Worm (Caenorhabditis elegans) whole organism, mixed stage, embryonic: Measurements from ENCODE around the gene ZK616.5.

Experiments
- M03D4.4 ChIP-seq: sonication (generic microtip); optimal IDR thresholded peaks from 2 replicates; lab custom pipeline; 2017; ENCODE audit warnings: mild to moderate bottlenecking, missing genetic modification characterization, missing compliant biosample characterization
- bed-3 ChIP-seq: fragments of 200-800 bp; sonication (Bioruptor generic); optimal IDR thresholded peaks from 3 replicates; lab custom pipeline; 2018; ENCODE audit warnings: mild to moderate bottlenecking, missing genetic modification characterization, moderate library complexity, missing compliant biosample characterization
- blmp-1 ChIP-seq: fragments of 150-350 bp; optimal IDR thresholded peaks from 2 replicates; lab custom pipeline; 2014; ENCODE audit warnings: missing biosample characterization, missing genetic modification characterization
- ceh-39 ChIP-seq: fragments of 150-350 bp; optimal IDR thresholded peaks from 2 replicates; lab custom pipeline; 2014; ENCODE audit warnings: missing biosample characterization, missing genetic modification characterization
- ceh-43 ChIP-seq: fragments of 200-800 bp; sonication (Bioruptor generic); optimal IDR thresholded peaks from 2 replicates; lab custom pipeline; 2018; ENCODE audit warnings: mild to moderate bottlenecking, missing genetic modification characterization, moderate library complexity, missing compliant biosample characterization
- ceh-83 ChIP-seq: fragments of 200-800 bp; sonication (Bioruptor generic); optimal IDR thresholded peaks from 2 replicates; lab custom pipeline; 2018; ENCODE audit warnings: mild to moderate bottlenecking, missing genetic modification characterization, missing compliant biosample characterization
- ces-1 ChIP-seq: fragments of 150-350 bp; optimal IDR thresholded peaks from 2 replicates; lab custom pipeline; 2014; ENCODE audit warnings: missing biosample characterization, missing genetic modification reagents, missing genetic modification characterization
- cnd-1 ChIP-seq: fragments of 200-800 bp; sonication (Bioruptor generic); optimal IDR thresholded peaks from 2 replicates; lab custom pipeline; 2018; ENCODE audit warnings: mild to moderate bottlenecking, missing genetic modification characterization, missing compliant biosample characterization
- drap-1 ChIP-seq: fragments of 200-800 bp; sonication (Bioruptor generic); optimal IDR thresholded peaks from 3 replicates; lab custom pipeline; 2018; ENCODE audit warnings: mild to moderate bottlenecking, missing genetic modification characterization, missing compliant biosample characterization
- elt-1 ChIP-seq: sonication (generic microtip); optimal IDR thresholded peaks from 2 replicates; lab custom pipeline; 2017; ENCODE audit warnings: missing genetic modification characterization, mild to moderate bottlenecking, missing compliant biosample characterization, antibody characterized with exemption, moderate library complexity, borderline replicate concordance; ENCODE audit not compliant: insufficient read depth
- elt-3 ChIP-seq: fragments of 150-350 bp; optimal IDR thresholded peaks from 2 replicates; lab custom pipeline; 2014; ENCODE audit warnings: missing biosample characterization, missing genetic modification characterization
- flh-1 ChIP-seq: fragments of 200-800 bp; sonication (Bioruptor generic); optimal IDR thresholded peaks from 2 replicates; lab custom pipeline; 2018; ENCODE audit warnings: mild to moderate bottlenecking, missing genetic modification characterization, moderate library complexity, missing compliant biosample characterization
- ham-2 ChIP-seq: fragments of 200-800 bp; sonication (Bioruptor generic); optimal IDR thresholded peaks from 2 replicates; lab custom pipeline; 2018; ENCODE audit warnings: mild to moderate bottlenecking, missing genetic modification characterization, missing compliant biosample characterization
- hlh-1 ChIP-seq: fragments of 150-350 bp; optimal IDR thresholded peaks from 2 replicates; lab custom pipeline; 2014; ENCODE audit warnings: missing biosample characterization, missing genetic modification reagents, missing genetic modification characterization
- lin-32 ChIP-seq: fragments of 200-800 bp; sonication (Bioruptor generic); optimal IDR thresholded peaks from 2 replicates; lab custom pipeline; 2018; ENCODE audit warnings: mild to moderate bottlenecking, missing genetic modification characterization, missing compliant biosample characterization
- mab-5 ChIP-seq: fragments of 150-350 bp; optimal IDR thresholded peaks from 2 replicates; lab custom pipeline; 2014; ENCODE audit warnings: missing biosample characterization, missing genetic modification characterization
- mls-2 ChIP-seq: sonication (generic microtip); optimal IDR thresholded peaks from 2 replicates; lab custom pipeline; 2016; ENCODE audit warnings: mild to moderate bottlenecking, missing genetic modification characterization, moderate library complexity, missing compliant biosample characterization
- nhr-12 ChIP-seq: fragments of 150-350 bp; optimal IDR thresholded peaks from 2 replicates; lab custom pipeline; 2014; ENCODE audit warnings: missing biosample characterization, missing genetic modification characterization
- nhr-237 ChIP-seq: fragments of 150-350 bp; optimal IDR thresholded peaks from 2 replicates; lab custom pipeline; 2014; ENCODE audit warnings: missing biosample characterization, missing genetic modification characterization
- nhr-28 ChIP-seq: fragments of 150-350 bp; optimal IDR thresholded peaks from 2 replicates; lab custom pipeline; 2014; ENCODE audit warnings: missing biosample characterization, missing genetic modification characterization
- nhr-76 ChIP-seq: sonication (generic microtip); optimal IDR thresholded peaks from 2 replicates; lab custom pipeline; 2017; ENCODE audit warnings: missing biosample characterization, missing genetic modification characterization
- pha-4 ChIP-seq: fragments of 150-350 bp; optimal IDR thresholded peaks from 2 replicates; lab custom pipeline; 2018; ENCODE audit warnings: missing biosample characterization, missing genetic modification reagents, missing genetic modification characterization
- sem-2 ChIP-seq: fragments of 200-800 bp; sonication (Bioruptor generic); optimal IDR thresholded peaks from 2 replicates; lab custom pipeline; 2018; ENCODE audit warnings: mild to moderate bottlenecking, missing genetic modification characterization, missing compliant biosample characterization
- snpc-4 ChIP-seq: fragments of 150-350 bp; optimal IDR thresholded peaks from 2 replicates; lab custom pipeline; 2014; ENCODE audit warnings: missing biosample characterization, missing genetic modification characterization
- tbx-8 ChIP-seq: fragments of 200-800 bp; sonication (Bioruptor generic); optimal IDR thresholded peaks from 2 replicates; lab custom pipeline; 2018; ENCODE audit warnings: mild to moderate bottlenecking, missing genetic modification characterization, moderate library complexity, missing compliant biosample characterization
- unc-120 ChIP-seq: sonication (generic microtip); optimal IDR thresholded peaks from 2 replicates; lab custom pipeline; 2017; ENCODE audit warnings: missing genetic modification characterization, missing compliant biosample characterization; ENCODE audit not compliant: poor library complexity, severe bottlenecking
- unc-39 ChIP-seq: fragments of 150-350 bp; optimal IDR thresholded peaks from 2 replicates; lab custom pipeline; 2014; ENCODE audit warnings: missing biosample characterization, missing genetic modification characterization
- unc-62 ChIP-seq: fragments of 150-350 bp; optimal IDR thresholded peaks from 2 replicates; lab custom pipeline; 2014; ENCODE audit warnings: missing biosample characterization, missing genetic modification reagents, missing genetic modification characterization
- zip-8 ChIP-seq: fragments of 150-350 bp; optimal IDR thresholded peaks from 2 replicates; lab custom pipeline; 2014; ENCODE audit warnings: missing biosample characterization, missing genetic modification characterization
- ztf-11 ChIP-seq: fragments of 150-350 bp; optimal IDR thresholded peaks from 2 replicates; lab custom pipeline; 2014; ENCODE audit warnings: missing biosample characterization, missing genetic modification characterization

ZK616.5 gene

DNA sequence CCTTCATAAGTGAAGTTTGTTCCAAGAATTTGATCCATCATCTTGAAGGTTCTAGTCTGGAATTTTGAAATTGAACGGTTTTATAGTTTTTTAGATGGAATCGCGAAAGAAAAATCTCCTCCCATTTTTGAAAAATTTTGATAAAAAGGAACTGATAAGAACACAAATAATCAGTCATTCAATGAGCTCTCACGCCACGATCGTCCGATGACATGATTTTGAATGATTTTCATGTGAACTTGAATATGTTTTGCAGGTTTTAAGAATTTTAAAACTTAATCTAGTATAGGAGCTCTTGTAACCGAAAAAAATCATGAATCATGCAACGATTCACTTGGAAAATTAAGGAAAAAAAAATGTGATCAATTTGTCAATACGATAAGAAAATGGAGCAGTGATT, 14.7 kb upstream of the ZK616.5 start, which contains the start of gene elo-5:
Gene elo-5 (minus strand): TSS at position 56 of the 400 bp plus-strand sequence.
- TF ChIP-seq ceh-39, result no peak
- no peak for TF ChIP-seq unc-62
- TF ChIP-seq bed-3 (GFP tag; lab: Kevin White, UChicago), result no peak
- no peak for TF ChIP-seq ztf-11 (tag; lab: Kevin White, UChicago)
- TF ChIP-seq hlh-1 (tag; lab: Kevin White, UChicago), result no peak
- no peak for TF ChIP-seq ceh-43 (GFP tag; lab: Kevin White, UChicago)
- no peak for TF ChIP-seq sem-2

DNA sequence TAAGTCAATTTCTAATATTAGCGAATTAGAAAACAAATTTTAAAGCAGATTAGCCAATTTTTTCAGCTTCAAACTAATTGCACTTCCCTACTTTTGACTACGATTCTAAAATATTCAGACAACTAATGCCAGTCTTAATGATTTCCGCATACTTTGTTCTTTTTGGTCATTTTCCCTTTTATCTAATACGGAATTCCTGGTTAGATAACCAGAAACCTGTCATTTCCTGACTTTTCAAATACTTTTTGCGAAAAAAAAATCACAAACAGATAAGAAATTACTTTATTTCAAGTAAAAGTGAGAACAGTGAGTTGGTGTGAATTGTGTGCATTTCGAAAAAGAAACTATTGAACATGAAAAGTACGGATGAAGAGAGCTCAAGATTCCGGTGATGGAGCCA, 11.6 kb upstream of the ZK616.5 start:
- TF ChIP-seq snpc-4 (tag; lab: Kevin White, UChicago) (no peak), ceh-43 (GFP tag; lab: Kevin White, UChicago) (no peak), drap-1 (GFP tag; lab: Kevin White, UChicago) (no peak), bed-3 (GFP tag; lab: Kevin White, UChicago) (no peak), M03D4.4 (tag; lab: Kevin White, UChicago) (no peak), elt-3 (no peak), nhr-12 (no peak), ceh-39 (no peak), nhr-28 (no peak), elt-1 (tag; lab: Kevin White, UChicago) (no peak), blmp-1 (no peak), ceh-83 (no peak), nhr-237 (tag; lab: Kevin White, UChicago) (no peak)

DNA sequence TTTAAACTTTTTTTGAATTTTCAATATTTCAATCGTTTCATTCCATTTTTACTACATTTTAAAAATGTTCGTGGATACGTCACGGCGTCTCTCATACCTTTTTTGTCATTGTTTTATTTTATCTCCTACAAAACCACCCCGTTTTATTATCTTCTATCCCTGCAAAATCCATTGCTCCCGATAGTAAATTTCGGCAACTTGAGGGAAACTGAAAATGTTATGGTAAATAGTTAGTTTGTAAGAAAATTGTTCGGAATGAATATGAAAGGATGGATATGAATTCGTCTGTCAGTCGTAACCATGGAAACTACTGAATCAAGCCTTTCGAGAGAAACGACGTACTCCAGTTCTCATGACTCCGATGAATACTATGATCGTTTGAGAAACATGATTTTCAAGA, 10.4 kb upstream of the ZK616.5 start, which contains the start of gene F41H10.2:
Gene F41H10.2 (plus strand): TSS at position 301 of the 400 bp plus-strand sequence.
- no peak for TF ChIP-seq unc-62
- no peak for TF ChIP-seq drap-1 (GFP tag; lab: Kevin White, UChicago)
- TF ChIP-seq zip-8 (tag; lab: Kevin White, UChicago), result no peak
- TF ChIP-seq snpc-4 (tag; lab: Kevin White, UChicago), result no peak

DNA sequence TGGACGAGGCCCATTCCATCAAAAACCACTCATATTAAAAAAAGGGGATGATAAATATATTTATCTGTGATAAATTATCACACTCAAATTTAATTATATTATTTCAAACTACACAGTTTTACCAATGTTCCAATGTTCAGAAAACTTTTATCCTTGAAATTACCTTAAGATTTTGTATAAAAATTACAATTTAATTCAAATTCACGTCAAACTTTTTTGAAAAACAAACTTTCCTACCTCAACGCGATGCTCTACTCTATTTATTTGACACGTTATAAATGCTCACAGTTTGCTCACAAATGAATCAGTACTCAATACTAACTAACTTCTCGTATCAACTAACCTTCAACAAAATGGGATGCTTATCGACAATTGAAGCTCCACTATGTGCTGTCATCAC, 9.1 kb upstream of the ZK616.5 start, which contains the start of gene F41H10.1:
Gene F41H10.1 (plus strand): TSS at position 301 of the 400 bp plus-strand sequence.
- no peak for TF ChIP-seq ztf-11 (tag; lab: Kevin White, UChicago)
- TF ChIP-seq zip-8 (tag; lab: Kevin White, UChicago), result no peak
- no peak for TF ChIP-seq elt-3
- no peak for TF ChIP-seq flh-1 (GFP tag; lab: Kevin White, UChicago)

DNA sequence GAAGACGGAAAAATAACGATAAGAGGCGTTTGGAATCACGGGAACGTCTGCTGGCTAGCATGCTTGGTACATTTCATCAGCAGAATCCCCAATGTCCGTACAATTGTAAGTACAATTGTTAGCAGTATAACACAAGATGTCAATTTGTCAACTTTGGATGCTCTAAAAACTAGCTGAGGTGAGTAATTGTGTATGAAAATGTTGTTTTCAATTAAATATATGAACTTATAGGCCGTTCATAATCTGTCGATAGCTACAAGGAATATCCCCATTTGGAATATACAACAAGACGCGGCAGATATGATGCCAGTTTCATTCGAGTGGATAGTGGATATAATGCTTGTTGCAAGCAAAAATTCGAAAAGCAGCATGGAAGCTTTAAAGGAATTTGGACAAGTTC, 6.7 kb upstream of the ZK616.5 start, which contains the start of gene F41H10.12:
Gene F41H10.12 (plus strand): TSS at position 301 of the 400 bp plus-strand sequence.
- no peak for TF ChIP-seq nhr-28
- no peak for TF ChIP-seq elt-1 (tag; lab: Kevin White, UChicago)
- no peak for TF ChIP-seq snpc-4 (tag; lab: Kevin White, UChicago)
- TF ChIP-seq nhr-12, result no peak
- no peak for TF ChIP-seq lin-32 (GFP tag; lab: Kevin White, UChicago)

DNA sequence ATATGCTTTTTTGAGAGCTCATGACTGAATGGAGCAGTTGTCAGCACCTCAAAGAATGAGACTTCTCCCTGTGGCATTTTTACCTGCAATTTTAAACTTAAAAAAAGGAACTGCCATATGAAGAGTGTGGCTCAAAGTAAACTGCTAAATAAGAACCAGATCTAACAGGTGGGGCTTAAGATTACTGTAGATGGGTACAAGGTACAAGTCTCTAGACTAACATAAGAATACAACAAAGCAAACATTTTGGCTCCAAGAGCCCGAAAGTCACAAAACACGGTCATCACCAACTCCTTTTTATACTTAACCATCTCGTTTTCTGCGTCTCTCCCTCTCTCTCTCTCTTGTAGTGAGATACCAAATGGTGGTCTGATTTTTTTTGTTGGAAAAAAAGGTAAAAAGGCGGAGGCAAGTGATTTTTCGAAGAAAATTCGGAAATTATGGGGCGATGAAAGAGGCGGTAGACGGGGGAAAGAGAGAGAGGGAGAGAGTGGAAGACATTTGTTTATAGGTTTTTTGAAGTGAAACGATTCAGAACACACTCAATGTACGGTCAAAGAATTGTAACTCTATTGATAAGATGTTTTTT, 3.2 kb upstream of the ZK616.5 start, which contains the start of gene elo-6:
Gene elo-6 (minus strand): TSS at position 83 of the 589 bp plus-strand sequence.
- TF ChIP-seq mls-2 (tag; lab: Kevin White, UChicago), result no peak
- TF ChIP-seq nhr-76, result no peak
- no peak for TF ChIP-seq cnd-1 (tag; lab: Kevin White, UChicago)
- no peak for TF ChIP-seq ceh-83
- no peak for TF ChIP-seq zip-8 (tag; lab: Kevin White, UChicago)

DNA sequence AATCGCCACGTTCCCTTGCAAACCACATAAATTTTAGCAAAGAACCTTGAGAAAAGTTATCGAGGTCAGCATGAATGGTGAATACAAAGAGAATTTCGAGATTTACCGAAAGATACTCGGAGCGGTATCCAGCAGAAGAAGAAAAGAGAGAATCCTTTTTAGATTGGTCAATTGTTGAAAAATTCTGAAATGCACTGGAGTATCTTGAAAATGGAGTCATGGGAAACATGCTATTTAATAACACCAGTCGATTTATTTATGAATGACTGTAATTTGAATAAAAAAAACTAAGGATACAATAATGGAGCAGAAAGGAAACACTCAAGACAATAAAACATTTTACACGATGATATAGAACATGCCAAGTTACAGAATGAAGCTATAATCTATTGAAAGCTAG, 1.8 kb upstream of the ZK616.5 start:
- TF ChIP-seq mls-2 (tag; lab: Kevin White, UChicago) (no peak), elt-1 (tag; lab: Kevin White, UChicago) (no peak), pha-4 (tag; lab: Kevin White, UChicago) (no peak), unc-120 (tag; lab: Kevin White, UChicago) (no peak), tbx-8 (GFP tag; lab: Kevin White, UChicago) (no peak), nhr-28 (no peak), flh-1 (GFP tag; lab: Kevin White, UChicago) (no peak), ham-2 (GFP tag; lab: Kevin White, UChicago) (no peak), mab-5 (no peak), ceh-43 (GFP tag; lab: Kevin White, UChicago) (no peak), ces-1 (no peak), ceh-83 (no peak), unc-39 (tag; lab: Kevin White, UChicago) (no peak), M03D4.4 (tag; lab: Kevin White, UChicago) (no peak)
